Worm (Caenorhabditis elegans) whole organism, L4 larva: ENCODE measurements around the gene C32D5.12.

Source experiments
- ama-1 ChIP-seq: fragments of 150-350 bp; optimal IDR thresholded peaks from 2 replicates; lab custom pipeline; 2014; ENCODE audit warnings: inconsistent platforms, mixed read lengths
- nhr-28 ChIP-seq: fragments of 150-350 bp; optimal IDR thresholded peaks from 2 replicates; lab custom pipeline; 2014; ENCODE audit warnings: missing biosample characterization, missing genetic modification characterization
- nhr-77 ChIP-seq: fragments of 150-350 bp; optimal IDR thresholded peaks from 2 replicates; lab custom pipeline; 2014; ENCODE audit warnings: missing biosample characterization, missing genetic modification characterization

DNA sequence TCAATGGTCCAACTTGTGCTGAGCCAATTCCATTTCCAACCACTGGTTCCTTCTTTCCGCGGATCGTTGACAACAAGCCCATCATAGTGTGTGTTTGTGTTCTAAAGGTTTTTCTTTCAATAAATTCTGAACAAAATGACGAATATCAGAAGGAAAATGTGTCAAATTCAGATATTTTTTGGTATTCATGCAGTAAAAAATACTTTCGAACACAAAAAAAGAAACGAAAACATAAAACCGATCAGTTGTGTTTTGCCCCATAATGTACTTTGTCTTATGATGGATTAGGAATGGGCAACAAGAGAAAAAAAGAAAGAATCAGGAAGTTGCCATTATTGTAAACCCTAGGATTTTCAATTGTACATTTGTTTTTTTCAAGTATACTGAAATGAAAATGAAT, 49.6 kb downstream of the C32D5.12 start, which contains the start of gene glb-10:
- TF ChIP-seq ama-1 (no peak), nhr-77 (no peak), nhr-28 (tag; lab: Kevin White, UChicago) (no peak)
